Fruit fly (Drosophila melanogaster): ENCODE measurements around the gene Akap200.
A peak's percentile ranks its signal among the peaks of the same experiment; 100 is the strongest.

Gene Akap200

dm6 chr2L:8424662-8425208 lies 9.2 kb downstream of the Akap200 start (continued):
- TF ChIP-seq CG10959 (GFP tag; IDR thresholded peaks at IDR 0.05) (no peak), HLHmδ (GFP tag; optimal IDR thresholded peaks at IDR 0.05) (no peak), bowl (GFP tag; IDR thresholded peaks at IDR 0.05) (no peak), psq (GFP tag; optimal IDR thresholded peaks at IDR 0.05) (peak; percentile 6), D (optimal IDR thresholded peaks at IDR 0.05) (peak; percentile 19), D (GFP tag; optimal IDR thresholded peaks at IDR 0.05) (no peak), CG3995 (GFP tag; optimal IDR thresholded peaks at IDR 0.05) (no peak), al (GFP tag; IDR thresholded peaks at IDR 0.05) (no peak), Atf6 (GFP tag; IDR thresholded peaks at IDR 0.05) (no peak), Optix (GFP tag; IDR thresholded peaks at IDR 0.05) (no peak), seq (GFP tag; IDR thresholded peaks at IDR 0.05) (peak; percentile 14; the same call in 1 of the 2 replicates), slp2 (GFP tag; optimal IDR thresholded peaks at IDR 0.05) (no peak), Hmr (GFP tag; optimal IDR thresholded peaks at IDR 0.05) (no peak), CG17186 (GFP tag; optimal IDR thresholded peaks at IDR 0.05) (no peak), CG16815 (GFP tag; optimal IDR thresholded peaks at IDR 0.05) (no peak), cato (GFP tag; optimal IDR thresholded peaks at IDR 0.05; ENCODE audit: borderline replicate concordance) (no peak), onecut (GFP tag; IDR thresholded peaks at IDR 0.05) (no peak), CG8281 (tag; optimal IDR thresholded peaks at IDR 0.05) (no peak), usp (GFP tag; optimal IDR thresholded peaks at IDR 0.05) (no peak), CG15479 (GFP tag; optimal IDR thresholded peaks at IDR 0.05) (no peak), CG9876 (GFP tag; optimal IDR thresholded peaks at IDR 0.05) (no peak), CG16863 (GFP tag; optimal IDR thresholded peaks at IDR 0.05) (no peak), Camta (GFP tag; optimal IDR thresholded peaks at IDR 0.05) (no peak), CG18011 (GFP tag; optimal IDR thresholded peaks at IDR 0.05) (no peak), wdn (GFP tag; IDR thresholded peaks at IDR 0.05) (no peak), Hr39 (optimal IDR thresholded peaks at IDR 0.05) (no peak), NK7.1 (GFP tag; optimal IDR thresholded peaks at IDR 0.05) (no peak), CG11695 (GFP tag; IDR thresholded peaks at IDR 0.05) (no peak), CG1832 (GFP tag; optimal IDR thresholded peaks at IDR 0.05) (peak; percentile 27), org-1 (GFP tag; optimal IDR thresholded peaks at IDR 0.05) (no peak), nmo (GFP tag; optimal IDR thresholded peaks at IDR 0.05) (no peak), ranshi (GFP tag; IDR thresholded peaks at IDR 0.05) (no peak), CHES-1-like (GFP tag; optimal IDR thresholded peaks at IDR 0.05) (no peak), dimm (GFP tag; IDR thresholded peaks at IDR 0.05) (no peak), Dip3 (GFP tag; optimal IDR thresholded peaks at IDR 0.05) (no peak), jigr1 (GFP tag; IDR thresholded peaks at IDR 0.05) (no peak), Taf1 (GFP tag; IDR thresholded peaks at IDR 0.05) (no peak), CG14441 (GFP tag; IDR thresholded peaks at IDR 0.05) (no peak), phol (tag; optimal IDR thresholded peaks at IDR 0.05) (no peak), B-H2 (GFP tag; optimal IDR thresholded peaks at IDR 0.05) (no peak), CG7372 (GFP tag; IDR thresholded peaks at IDR 0.05) (no peak), CG7786 (GFP tag; optimal IDR thresholded peaks at IDR 0.05) (no peak), CG12299 (tag; optimal IDR thresholded peaks at IDR 0.05) (no peak), maf-S (GFP tag; optimal IDR thresholded peaks at IDR 0.05) (no peak), CG3726 (GFP tag; IDR thresholded peaks at IDR 0.05) (no peak), CG10147 (GFP tag; optimal IDR thresholded peaks at IDR 0.05) (no peak), zen2 (GFP tag; IDR thresholded peaks at IDR 0.05; ENCODE audit: partially characterized antibody) (peak; percentile 11; the same call in 1 of the 3 replicates), GATAe (GFP tag; conservative IDR thresholded peaks at IDR 0.05) (no peak), caup (GFP tag; optimal IDR thresholded peaks at IDR 0.05; ENCODE audit: severe bottlenecking) (no peak), trem (tag; optimal IDR thresholded peaks at IDR 0.05) (peak; percentile 16), bcd (GFP tag; optimal IDR thresholded peaks at IDR 0.05) (no peak), gt (GFP tag; IDR thresholded peaks at IDR 0.05) (no peak), Neu2 (GFP tag; optimal IDR thresholded peaks at IDR 0.05; ENCODE audit: borderline replicate concordance) (no peak)

Data from whole organism, embryonic.